Fruit fly (Drosophila melanogaster): ENCODE results near the gene CycJ.
A peak's percentile ranks its signal among the peaks of the same experiment; 100 is the strongest.

Gene CycJ

dm6 chr3L:3472786-3473185 is 6.6 kb downstream of the CycJ start (continued):
- TF ChIP-seq Gsc (GFP tag; IDR thresholded peaks at IDR 0.05) (no peak), pb (GFP tag; optimal IDR thresholded peaks at IDR 0.05) (peak; percentile 42), prd (optimal IDR thresholded peaks at IDR 0.05) (no peak), prd (GFP tag; IDR thresholded peaks at IDR 0.05) (peak; percentile 44; the same call in 1 of the 3 replicates), Sox102F (GFP tag; optimal IDR thresholded peaks at IDR 0.05) (peak; percentile 59), gsb (GFP tag; IDR thresholded peaks at IDR 0.05) (peak; percentile 57; the same call in 1 of the 2 replicates), nom (GFP tag; optimal IDR thresholded peaks at IDR 0.05) (peak; percentile 15), CG9876 (GFP tag; optimal IDR thresholded peaks at IDR 0.05) (no peak), CG8478 (optimal IDR thresholded peaks at IDR 0.05) (no peak), scrt (GFP tag; optimal IDR thresholded peaks at IDR 0.05) (peak; percentile 79), org-1 (GFP tag; optimal IDR thresholded peaks at IDR 0.05) (peak; percentile 75), CkIIα-i1 (GFP tag; IDR thresholded peaks at IDR 0.05) (no peak), CG4854 (GFP tag; optimal IDR thresholded peaks at IDR 0.05) (peak; percentile 29), Oli (tag; optimal IDR thresholded peaks at IDR 0.05) (peak; percentile 63), Camta (GFP tag; optimal IDR thresholded peaks at IDR 0.05) (peak; percentile 29), mam (GFP tag; optimal IDR thresholded peaks at IDR 0.05) (peak; percentile 66), fd3F (GFP tag; optimal IDR thresholded peaks at IDR 0.05) (peak; percentile 72), Xbp1 (GFP tag; optimal IDR thresholded peaks at IDR 0.05) (peak; percentile 61), CG13894 (tag; optimal IDR thresholded peaks at IDR 0.05) (peak; percentile 92), gro (GFP tag; optimal IDR thresholded peaks at IDR 0.05) (peak; percentile 61), zfh2 (GFP tag; optimal IDR thresholded peaks at IDR 0.05) (peak; percentile 53), CG11560 (tag; IDR thresholded peaks at IDR 0.05) (no peak; the same call in 2 of the 3 replicates), CG1603 (tag; optimal IDR thresholded peaks at IDR 0.05) (peak; percentile 28), cad (GFP tag; optimal IDR thresholded peaks at IDR 0.05) (no peak), twi (tag; optimal IDR thresholded peaks at IDR 0.05) (no peak), CG1792 (GFP tag; optimal IDR thresholded peaks at IDR 0.05) (no peak), CG9727 (GFP tag; optimal IDR thresholded peaks at IDR 0.05) (peak; percentile 69), Hand (GFP tag; optimal IDR thresholded peaks at IDR 0.05) (peak; percentile 91), CG9609 (GFP tag; optimal IDR thresholded peaks at IDR 0.05) (peak; percentile 41), Med (GFP tag) (peak; percentile 96), Dfd (GFP tag; optimal IDR thresholded peaks at IDR 0.05) (no peak), tgo (GFP tag; IDR thresholded peaks at IDR 0.05) (peak; percentile 25; the same call in 1 of the 3 replicates), CG3847 (GFP tag; IDR thresholded peaks at IDR 0.05) (peak; percentile 56), CG11398 (GFP tag; optimal IDR thresholded peaks at IDR 0.05) (no peak), trem (tag; optimal IDR thresholded peaks at IDR 0.05) (no peak), E2f1 (GFP tag; IDR thresholded peaks at IDR 0.05) (peak; percentile 65), en (GFP tag; optimal IDR thresholded peaks at IDR 0.05) (peak; percentile 16), CG9932 (GFP tag; IDR thresholded peaks at IDR 0.05) (peak; percentile 71), bab2 (GFP tag; optimal IDR thresholded peaks at IDR 0.05) (peak; percentile 44), CG11695 (GFP tag; IDR thresholded peaks at IDR 0.05) (peak; percentile 74; the same call in 2 of the 3 replicates), Atf-2 (GFP tag; optimal IDR thresholded peaks at IDR 0.05) (peak; percentile 15), h (optimal IDR thresholded peaks at IDR 0.05) (no peak), HmgZ (tag; optimal IDR thresholded peaks at IDR 0.05) (peak; percentile 90), CG10274 (GFP tag; optimal IDR thresholded peaks at IDR 0.05) (peak; percentile 51), grn (GFP tag; optimal IDR thresholded peaks at IDR 0.05) (peak; percentile 1), CG7372 (GFP tag; IDR thresholded peaks at IDR 0.05) (peak; percentile 61), CG17829 (tag; optimal IDR thresholded peaks at IDR 0.05) (peak; percentile 55), CG2202 (tag; optimal IDR thresholded peaks at IDR 0.05) (no peak), pum (GFP tag; optimal IDR thresholded peaks at IDR 0.05) (no peak), CG10321 (GFP tag; IDR thresholded peaks at IDR 0.05) (no peak), ems (GFP tag; optimal IDR thresholded peaks at IDR 0.05) (peak; percentile 48), CG43689 (GFP tag; IDR thresholded peaks at IDR 0.05) (peak; percentile 47; the same call in 1 of the 2 replicates), fru (optimal IDR thresholded peaks at IDR 0.05) (no peak), usp (GFP tag; optimal IDR thresholded peaks at IDR 0.05) (no peak)
